Worm (Caenorhabditis elegans) whole organism, L1 larva: ENCODE measurements around the gene M02F4.2.
A peak's percentile ranks its signal among the peaks of the same experiment; 100 is the strongest.

ENCODE experiments used
- C04F5.9 ChIP-seq: sonication (generic microtip); optimal IDR thresholded peaks from 2 replicates; lab custom pipeline; 2016; ENCODE audit warnings: missing genetic modification characterization, missing compliant biosample characterization
- C34B4.2 ChIP-seq: sonication (generic microtip); optimal IDR thresholded peaks from 2 replicates; lab custom pipeline; 2017; ENCODE audit warnings: mild to moderate bottlenecking, missing genetic modification characterization, missing compliant biosample characterization
- Y116A8C.19 ChIP-seq: sonication (generic microtip); optimal IDR thresholded peaks from 2 replicates; lab custom pipeline; 2016; ENCODE audit warnings: missing compliant biosample characterization, missing genetic modification characterization, borderline replicate concordance
- aha-1 ChIP-seq: fragments of 150-350 bp; optimal IDR thresholded peaks from 2 replicates; lab custom pipeline; 2014; ENCODE audit warnings: missing biosample characterization, missing genetic modification characterization
- alr-1 ChIP-seq: fragments of 200-800 bp; sonication (Bioruptor generic); optimal IDR thresholded peaks from 2 replicates; lab custom pipeline; 2018; ENCODE audit warnings: borderline replicate concordance, mild to moderate bottlenecking, missing genetic modification characterization, missing compliant biosample characterization
- blmp-1 ChIP-seq: fragments of 150-350 bp; optimal IDR thresholded peaks from 2 replicates; lab custom pipeline; 2014; ENCODE audit warnings: missing biosample characterization, missing genetic modification characterization
- ceh-90 ChIP-seq: sonication (generic microtip); optimal IDR thresholded peaks from 2 replicates; lab custom pipeline; 2016; ENCODE audit warnings: missing genetic modification characterization, missing compliant biosample characterization
- ces-1 ChIP-seq: fragments of 150-350 bp; optimal IDR thresholded peaks from 2 replicates; lab custom pipeline; 2014; ENCODE audit warnings: missing biosample characterization, missing genetic modification reagents, missing genetic modification characterization
- efl-1 ChIP-seq, 4 experiments: fragments of 150-350 bp; optimal IDR thresholded peaks in 3 of 4; peaks in 1 of 4; 1 replicate in 1 of 4; 2 replicates in 3 of 4; lab custom pipeline; 2014; ENCODE audit warnings: missing biosample characterization in 2 of 4, missing genetic modification characterization in 2 of 4, missing genetic modification reagents in 2 of 4
- efl-3 ChIP-seq: fragments of 200-800 bp; sonication (Bioruptor generic); optimal IDR thresholded peaks from 2 replicates; lab custom pipeline; 2018; ENCODE audit warnings: mild to moderate bottlenecking, missing genetic modification characterization, missing compliant biosample characterization
- egl-13 ChIP-seq: sonication (generic microtip); optimal IDR thresholded peaks from 2 replicates; lab custom pipeline; 2016; ENCODE audit warnings: missing genotype, missing genetic modification reagents, missing genetic modification characterization, missing compliant biosample characterization
- elt-2 ChIP-seq: sonication (generic microtip); optimal IDR thresholded peaks from 2 replicates; lab custom pipeline; 2016; ENCODE audit warnings: missing genetic modification characterization, mild to moderate bottlenecking, inconsistent platforms, missing compliant biosample characterization, missing genetic modification reagents
- fkh-10 ChIP-seq: sonication (generic microtip); optimal IDR thresholded peaks from 2 replicates; lab custom pipeline; 2017; ENCODE audit warnings: missing biosample characterization, missing genetic modification reagents, missing genetic modification characterization
- fkh-4 ChIP-seq: sonication (generic microtip); optimal IDR thresholded peaks from 2 replicates; lab custom pipeline; 2016; ENCODE audit warnings: missing compliant biosample characterization, missing genetic modification characterization, borderline replicate concordance
- fkh-8 ChIP-seq: sonication (generic microtip); optimal IDR thresholded peaks from 2 replicates; lab custom pipeline; 2016; ENCODE audit warnings: mild to moderate bottlenecking, missing genetic modification characterization, missing compliant biosample characterization
- fos-1 ChIP-seq: fragments of 150-350 bp; optimal IDR thresholded peaks from 2 replicates; lab custom pipeline; 2014; ENCODE audit warnings: missing biosample characterization, missing genetic modification characterization
- grh-1 ChIP-seq: fragments of 200-800 bp; sonication (Bioruptor generic); IDR thresholded peaks from 2 replicates; pipeline ENCODE4 v1.3.6; 2022; ENCODE audit warnings: missing genetic modification reagents, missing genetic modification characterization, missing compliant biosample characterization
- hlh-17 ChIP-seq: fragments of 200-800 bp; sonication (Bioruptor generic); optimal IDR thresholded peaks from 2 replicates; lab custom pipeline; 2018; ENCODE audit warnings: missing genetic modification characterization, mild to moderate bottlenecking, missing compliant biosample characterization, moderate library complexity, borderline replicate concordance
- hlh-4 ChIP-seq: sonication (generic microtip); optimal IDR thresholded peaks from 2 replicates; lab custom pipeline; 2016; ENCODE audit warnings: mild to moderate bottlenecking, missing genetic modification characterization, missing compliant biosample characterization
- lin-14 ChIP-seq: fragments of 200-800 bp; sonication (Bioruptor generic); optimal IDR thresholded peaks from 2 replicates; lab custom pipeline; 2018; ENCODE audit warnings: mild to moderate bottlenecking, missing genetic modification characterization, moderate library complexity, missing compliant biosample characterization
- lin-15B ChIP-seq: fragments of 150-350 bp; sonication (generic microtip); optimal IDR thresholded peaks from 3 replicates; lab custom pipeline; 2014; ENCODE audit warnings: missing biosample characterization, missing genetic modification characterization
- lin-35 ChIP-seq, 2 experiments: fragments of 150-350 bp; optimal IDR thresholded peaks; 2 replicates each; lab custom pipeline; 2014; ENCODE audit warnings: missing biosample characterization in 2 of 2, missing genetic modification characterization in 2 of 2, missing genetic modification reagents in 2 of 2
- lin-39 ChIP-seq: fragments of 150-350 bp; optimal IDR thresholded peaks from 2 replicates; lab custom pipeline; 2014; ENCODE audit warnings: missing biosample characterization, missing genetic modification reagents, missing genetic modification characterization
- lir-3 ChIP-seq: sonication (generic microtip); optimal IDR thresholded peaks from 2 replicates; lab custom pipeline; 2016; ENCODE audit warnings: mild to moderate bottlenecking, missing genetic modification characterization, moderate library complexity, missing compliant biosample characterization; ENCODE audit not compliant: poor library complexity
- lsy-2 ChIP-seq, 2 experiments: fragments of 150-350 bp; optimal IDR thresholded peaks; 2 replicates each; lab custom pipeline; 2014; ENCODE audit warnings: missing biosample characterization in 2 of 2, missing genetic modification characterization in 2 of 2
- mab-9 ChIP-seq: fragments of 200-800 bp; sonication (Bioruptor generic); IDR thresholded peaks from 2 replicates; pipeline ENCODE4 v1.3.6; 2022; ENCODE audit warnings: missing genetic modification reagents, missing genetic modification characterization, missing compliant biosample characterization
- mdl-1 ChIP-seq, 2 experiments: fragments of 150-350 bp; optimal IDR thresholded peaks; 2 replicates each; lab custom pipeline; 2014 to 2017; ENCODE audit warnings: missing biosample characterization in 2 of 2, missing genetic modification characterization in 2 of 2, inconsistent platforms in 1 of 2
- mef-2 ChIP-seq: fragments of 150-350 bp; optimal IDR thresholded peaks from 2 replicates; lab custom pipeline; 2014; ENCODE audit warnings: missing biosample characterization, missing genetic modification characterization
- mep-1 ChIP-seq: fragments of 150-350 bp; optimal IDR thresholded peaks from 2 replicates; lab custom pipeline; 2014; ENCODE audit warnings: missing biosample characterization, missing genetic modification characterization
- nhr-12 ChIP-seq: sonication (generic microtip); optimal IDR thresholded peaks from 2 replicates; lab custom pipeline; 2017; ENCODE audit warnings: missing biosample characterization, missing genetic modification characterization
- nhr-19 ChIP-seq: fragments of 200-800 bp; sonication (Bioruptor generic); conservative IDR thresholded peaks from 2 replicates; pipeline ENCODE4 v1.3.6; 2022; ENCODE audit warnings: missing genetic modification characterization, missing compliant biosample characterization
- nhr-20 ChIP-seq: sonication (generic microtip); optimal IDR thresholded peaks from 2 replicates; lab custom pipeline; 2016; ENCODE audit warnings: mild to moderate bottlenecking, missing genetic modification characterization, missing compliant biosample characterization
- nhr-28 ChIP-seq: fragments of 150-350 bp; optimal IDR thresholded peaks from 2 replicates; lab custom pipeline; 2014; ENCODE audit warnings: missing biosample characterization, missing genetic modification characterization
- nhr-47 ChIP-seq: sonication (generic microtip); optimal IDR thresholded peaks from 2 replicates; lab custom pipeline; 2016; ENCODE audit warnings: mild to moderate bottlenecking, missing genetic modification characterization, moderate library complexity, missing compliant biosample characterization
- nhr-84 ChIP-seq: sonication (generic microtip); optimal IDR thresholded peaks from 2 replicates; lab custom pipeline; 2017; ENCODE audit warnings: missing biosample characterization, missing genetic modification characterization
- nhr-85 ChIP-seq: sonication (generic microtip); peaks from one replicate; lab custom pipeline; 2016; ENCODE audit warnings: missing genetic modification characterization, inconsistent platforms, missing compliant biosample characterization
- pag-3 ChIP-seq: sonication (generic microtip); optimal IDR thresholded peaks from 2 replicates; lab custom pipeline; 2017; ENCODE audit warnings: missing genetic modification characterization, mild to moderate bottlenecking, missing compliant biosample characterization, antibody characterized with exemption, borderline replicate concordance; ENCODE audit not compliant: insufficient read depth
- pqm-1 ChIP-seq: sonication (generic microtip); optimal IDR thresholded peaks from 3 replicates; lab custom pipeline; 2017; ENCODE audit warnings: missing biosample characterization, missing genetic modification characterization
- sox-4 ChIP-seq: sonication (generic microtip); optimal IDR thresholded peaks from 2 replicates; lab custom pipeline; 2016; ENCODE audit warnings: missing genetic modification characterization, missing compliant biosample characterization
- sup-37 ChIP-seq: fragments of 200-800 bp; sonication (Bioruptor generic); optimal IDR thresholded peaks from 2 replicates; lab custom pipeline; 2018; ENCODE audit warnings: mild to moderate bottlenecking, missing genetic modification characterization, missing compliant biosample characterization
- swsn-7 ChIP-seq: sonication (generic microtip); optimal IDR thresholded peaks from 2 replicates; lab custom pipeline; 2016; ENCODE audit warnings: missing genetic modification characterization, missing compliant biosample characterization
- tlp-1 ChIP-seq: fragments of 150-350 bp; optimal IDR thresholded peaks from 2 replicates; lab custom pipeline; 2014; ENCODE audit warnings: missing biosample characterization, missing genetic modification characterization
- unc-130 ChIP-seq: fragments of 150-350 bp; optimal IDR thresholded peaks from 2 replicates; lab custom pipeline; 2017; ENCODE audit warnings: missing biosample characterization, missing genetic modification characterization, inconsistent platforms
- unc-30 ChIP-seq: sonication (generic microtip); optimal IDR thresholded peaks from 2 replicates; lab custom pipeline; 2017; ENCODE audit warnings: missing biosample characterization, missing genetic modification characterization
- unc-62 ChIP-seq: fragments of 150-350 bp; optimal IDR thresholded peaks from 2 replicates; lab custom pipeline; 2014; ENCODE audit warnings: missing biosample characterization, missing genetic modification reagents, missing genetic modification characterization
- unc-98 ChIP-seq: fragments of 200-800 bp; sonication (Bioruptor generic); IDR thresholded peaks from 2 replicates; pipeline ENCODE4 v1.3.6; 2022; ENCODE audit warnings: missing genetic modification characterization, missing compliant biosample characterization
- zip-4 ChIP-seq: fragments of 200-800 bp; sonication (Bioruptor generic); optimal IDR thresholded peaks from 2 replicates; lab custom pipeline; 2018; ENCODE audit warnings: mild to moderate bottlenecking, missing genetic modification characterization, moderate library complexity, missing compliant biosample characterization
- ztf-4 ChIP-seq: fragments of 150-350 bp; optimal IDR thresholded peaks from 2 replicates; lab custom pipeline; 2014; ENCODE audit warnings: missing biosample characterization, missing genetic modification characterization

The M02F4.2 gene

ce11 chrX:3025145-3025544 lies 9.0 kb downstream of the M02F4.2 start (continued):
- no peak for TF ChIP-seq C04F5.9 (tag; lab: Kevin White, UChicago)
- no peak for TF ChIP-seq efl-3
- no peak for TF ChIP-seq swsn-7 (tag; lab: Kevin White, UChicago)
- no peak for TF ChIP-seq zip-4 (GFP tag; lab: Kevin White, UChicago)
- no peak for TF ChIP-seq mab-9 (GFP tag; lab: Robert Waterston, UW)
- TF ChIP-seq hlh-4 (tag; lab: Kevin White, UChicago), result no peak
- TF ChIP-seq unc-62 (GFP tag; lab: Kevin White, UChicago), result no peak
- TF ChIP-seq lin-35 (GFP tag; optimal IDR thresholded peaks at IDR 0.05; lab: Kevin White, UChicago), result peak in 1 of 2 experiments; percentile 1
- TF ChIP-seq C34B4.2, result no peak
- TF ChIP-seq nhr-20 (tag; lab: Kevin White, UChicago), result peak; percentile 28
- peak in 1 of 2 experiments; percentile 17 for TF ChIP-seq lsy-2 (tag; optimal IDR thresholded peaks at IDR 0.05; lab: Kevin White, UChicago)
- TF ChIP-seq mef-2 (tag; lab: Kevin White, UChicago), result no peak
- TF ChIP-seq fos-1 (tag; lab: Kevin White, UChicago), result no peak
- no peak for TF ChIP-seq nhr-28 (tag; lab: Kevin White, UChicago)
- no peak for TF ChIP-seq fkh-4 (tag; lab: Kevin White, UChicago)
- no peak for TF ChIP-seq nhr-84 (tag; lab: Kevin White, UChicago)
- TF ChIP-seq unc-98 (GFP tag; lab: Robert Waterston, UW), result no peak
- TF ChIP-seq fkh-8, result no peak
- no peak for TF ChIP-seq elt-2 (tag; lab: Kevin White, UChicago)
- no peak for TF ChIP-seq lin-39
- no peak for TF ChIP-seq mep-1
- TF ChIP-seq hlh-17 (GFP tag; lab: Kevin White, UChicago), result no peak
- no peak for TF ChIP-seq sox-4 (tag; lab: Kevin White, UChicago)
- TF ChIP-seq sup-37 (GFP tag; lab: Kevin White, UChicago), result no peak
- no peak for TF ChIP-seq Y116A8C.19
- no peak for TF ChIP-seq pag-3 (tag; lab: Kevin White, UChicago)
- TF ChIP-seq blmp-1 (tag; lab: Kevin White, UChicago), result peak; percentile 81
- TF ChIP-seq alr-1, result no peak
- TF ChIP-seq aha-1, result no peak
- no peak for TF ChIP-seq ztf-4 (tag; lab: Kevin White, UChicago)
- no peak for TF ChIP-seq unc-30
- TF ChIP-seq efl-1 (optimal IDR thresholded peaks at IDR 0.05; lab: Kevin White, UChicago), result no peak
- TF ChIP-seq efl-1 (GFP tag; optimal IDR thresholded peaks at IDR 0.05 in 1 of 2; lab: Kevin White, UChicago), result no peak
- no peak for TF ChIP-seq mdl-1 (tag; optimal IDR thresholded peaks at IDR 0.05; lab: Kevin White, UChicago)
- TF ChIP-seq pqm-1 (tag; lab: Kevin White, UChicago), result no peak
- TF ChIP-seq nhr-85, result peak; percentile 80
- TF ChIP-seq nhr-47 (tag; lab: Kevin White, UChicago), result no peak
- TF ChIP-seq fkh-10 (GFP tag; lab: Kevin White, UChicago), result no peak
- no peak for TF ChIP-seq ces-1 (GFP tag; lab: Kevin White, UChicago)
- no peak for TF ChIP-seq ceh-90
- TF ChIP-seq nhr-19 (GFP tag; lab: Robert Waterston, UW), result peak; percentile 60
- TF ChIP-seq lin-15B (tag; lab: Kevin White, UChicago), result no peak

- TF ChIP-seq ces-1 (GFP tag; lab: Kevin White, UChicago) (no peak), nhr-12 (tag; lab: Kevin White, UChicago) (no peak), grh-1 (GFP tag; lab: Robert Waterston, UW) (no peak), fos-1 (tag; lab: Kevin White, UChicago) (no peak), tlp-1 (tag; lab: Kevin White, UChicago) (no peak), efl-3 (no peak), sup-37 (GFP tag; lab: Kevin White, UChicago) (no peak), efl-1 (optimal IDR thresholded peaks at IDR 0.05; lab: Kevin White, UChicago) (no peak), efl-1 (GFP tag; optimal IDR thresholded peaks at IDR 0.05 in 1 of 2; lab: Kevin White, UChicago) (peak in 1 of 2 experiments; percentile 8), egl-13 (tag; lab: Kevin White, UChicago) (peak; percentile 11), fkh-10 (GFP tag; lab: Kevin White, UChicago) (peak; percentile 22), fkh-4 (tag; lab: Kevin White, UChicago) (no peak), pag-3 (tag; lab: Kevin White, UChicago) (no peak), alr-1 (no peak), nhr-84 (tag; lab: Kevin White, UChicago) (no peak), unc-62 (GFP tag; lab: Kevin White, UChicago) (no peak), swsn-7 (tag; lab: Kevin White, UChicago) (no peak), unc-130 (tag; lab: Kevin White, UChicago) (no peak), lir-3 (tag; lab: Kevin White, UChicago) (no peak), nhr-19 (GFP tag; lab: Robert Waterston, UW) (no peak), lin-15B (tag; lab: Kevin White, UChicago) (no peak), mab-9 (GFP tag; lab: Robert Waterston, UW) (no peak), lin-14 (peak; percentile 52), unc-30 (no peak), mdl-1 (tag; optimal IDR thresholded peaks at IDR 0.05; lab: Kevin White, UChicago) (no peak)
These were observed 9.4 kb downstream of the M02F4.2 start, which contains the start of gene aqp-7 for ce11 chrX:3024637-3025113. Gene aqp-7, plus strand, starts transcription at chrX:3025063.
